Fruit fly (Drosophila melanogaster): ENCODE measurements around the gene CG7794.

DNA sequence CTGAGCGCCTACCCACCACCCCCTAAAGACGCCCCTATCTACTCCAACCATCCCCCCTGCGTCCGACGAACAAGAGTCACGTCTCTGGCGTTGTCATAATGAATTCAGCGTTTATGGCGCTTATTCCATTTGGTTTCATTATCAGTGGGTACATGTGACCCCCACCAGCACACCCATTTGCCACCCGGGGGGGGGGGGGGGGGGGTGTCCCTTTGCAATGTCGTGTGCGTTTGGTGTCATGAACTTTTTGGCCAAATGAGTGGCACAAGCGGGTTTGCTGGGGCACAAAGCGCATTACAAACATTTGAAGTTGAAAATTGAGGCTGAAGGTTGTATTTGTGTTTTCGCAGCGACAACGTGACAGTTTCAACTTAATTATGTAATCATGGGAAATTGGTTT, 17.0 kb upstream of the CG7794 start:
- no peak for TF ChIP-seq Myc (optimal IDR thresholded peaks at IDR 0.05)
- no peak for TF ChIP-seq insv (optimal IDR thresholded peaks at IDR 0.05)
- TF ChIP-seq psq (optimal IDR thresholded peaks at IDR 0.05): no peak
- TF ChIP-seq h (optimal IDR thresholded peaks at IDR 0.05): no peak

All from Kc167 (cell line).